Worm (Caenorhabditis elegans): ENCODE data around the gene Y57G7A.3.

Gene Y57G7A.3

DNA sequence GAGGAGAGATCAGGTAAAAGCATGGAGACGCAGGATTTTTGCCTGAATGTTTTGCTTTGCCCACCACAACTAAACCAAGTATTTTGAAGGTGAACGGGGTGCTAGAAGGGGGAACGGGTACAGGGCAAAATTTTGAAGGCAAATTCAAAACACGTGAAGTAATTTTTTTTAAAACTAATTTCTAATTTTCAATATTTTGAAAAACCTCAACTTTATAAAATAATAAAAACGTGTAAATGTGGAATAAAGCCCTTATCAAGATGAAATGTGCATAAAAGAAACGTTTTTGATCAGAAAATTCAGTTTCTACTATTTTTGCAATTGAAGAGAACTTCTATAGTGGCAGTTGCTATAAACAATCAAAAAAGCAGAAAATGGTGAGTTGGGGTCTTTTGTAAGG lies 29.9 kb upstream of the Y57G7A.3 start, which contains the start of gene clec-119:
Gene clec-119 (plus strand): TSS at position 301 of the 400 bp plus-strand sequence.
- TF ChIP-seq dve-1 (tag; optimal IDR thresholded peaks at IDR 0.05) (no peak), lin-11 (tag; optimal IDR thresholded peaks at IDR 0.05) (no peak), ceh-6 (GFP tag; optimal IDR thresholded peaks at IDR 0.05) (no peak), hlh-15 (tag; optimal IDR thresholded peaks at IDR 0.05) (no peak), ceh-9 (tag; optimal IDR thresholded peaks at IDR 0.05) (no peak), ceh-24 (tag; optimal IDR thresholded peaks at IDR 0.05) (no peak), pag-3 (tag; optimal IDR thresholded peaks at IDR 0.05; ENCODE audit: borderline replicate concordance) (no peak), elt-4 (tag; optimal IDR thresholded peaks at IDR 0.05) (no peak), tbx-2 (tag; optimal IDR thresholded peaks at IDR 0.05) (no peak), Y22D7AL.16 (tag; optimal IDR thresholded peaks at IDR 0.05) (no peak), odd-2 (tag; optimal IDR thresholded peaks at IDR 0.05) (no peak)

DNA sequence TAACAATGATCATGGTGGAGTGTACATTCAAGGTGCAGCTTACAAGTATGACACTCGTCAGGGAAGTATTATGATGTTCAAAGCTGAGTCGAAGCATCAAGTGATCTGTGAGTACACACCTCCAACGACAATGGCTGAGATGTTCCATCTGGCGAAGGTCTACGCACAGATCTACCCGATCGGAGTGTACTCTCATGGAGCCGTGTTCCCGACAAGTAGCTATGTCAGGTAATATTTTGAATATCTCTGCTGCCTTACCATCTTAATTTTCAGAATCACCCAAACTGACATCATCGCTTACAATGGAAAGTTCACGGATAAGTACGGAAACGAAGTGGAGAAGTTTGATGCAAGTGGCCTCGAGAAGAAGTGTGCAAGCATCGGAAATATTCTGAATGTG lies 28.8 kb upstream of the Y57G7A.3 start:
- TF ChIP-seq F13H6.1 (tag; optimal IDR thresholded peaks at IDR 0.05) (no peak), lin-11 (tag; optimal IDR thresholded peaks at IDR 0.05) (no peak), tbx-2 (tag; optimal IDR thresholded peaks at IDR 0.05) (no peak), fkh-10 (GFP tag; optimal IDR thresholded peaks at IDR 0.05) (no peak), K02D7.2 (tag; optimal IDR thresholded peaks at IDR 0.05) (no peak), ceh-31 (tag; optimal IDR thresholded peaks at IDR 0.05) (no peak), syd-9 (tag; optimal IDR thresholded peaks at IDR 0.05) (no peak), madf-2 (tag; optimal IDR thresholded peaks at IDR 0.05) (no peak), pha-4 (tag; optimal IDR thresholded peaks at IDR 0.05) (no peak), C38D4.7 (GFP tag; optimal IDR thresholded peaks at IDR 0.05) (no peak), rnt-1 (tag; optimal IDR thresholded peaks at IDR 0.05) (no peak), lim-6 (tag; optimal IDR thresholded peaks at IDR 0.05) (no peak), K09A11.1 (tag; optimal IDR thresholded peaks at IDR 0.05; ENCODE audit: insufficient read depth) (no peak), hlh-13 (GFP tag; optimal IDR thresholded peaks at IDR 0.05) (no peak)

DNA sequence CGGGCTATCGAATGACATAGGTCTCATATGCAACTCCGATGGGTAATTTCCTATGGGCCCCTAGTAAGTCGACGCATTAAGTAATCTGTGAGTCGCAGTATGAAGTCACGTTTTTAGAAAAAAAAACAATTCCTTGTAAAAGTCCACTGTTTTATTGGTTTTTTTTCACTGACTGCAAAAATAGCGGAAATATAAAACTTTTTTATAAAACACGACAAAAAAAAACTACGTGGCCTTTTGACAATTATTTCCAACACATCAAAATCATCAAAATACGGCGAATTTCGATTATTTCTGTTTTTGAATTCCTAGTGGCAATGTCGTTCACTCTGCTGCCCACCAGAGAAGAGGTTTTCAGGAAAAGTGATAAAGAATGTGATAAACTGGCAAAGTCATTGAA lies 26.9 kb upstream of the Y57G7A.3 start, which contains the start of gene clpr-2:
Gene clpr-2 (plus strand): TSS at position 301 of the 400 bp plus-strand sequence.
- TF ChIP-seq lim-6 (tag; optimal IDR thresholded peaks at IDR 0.05) (no peak), ceh-48 (tag; optimal IDR thresholded peaks at IDR 0.05) (no peak), sox-4 (tag; optimal IDR thresholded peaks at IDR 0.05) (no peak), ceh-6 (GFP tag; optimal IDR thresholded peaks at IDR 0.05) (no peak), sdc-2 (tag; optimal IDR thresholded peaks at IDR 0.05) (no peak), pqm-1 (tag; optimal IDR thresholded peaks at IDR 0.05) (no peak), pag-3 (tag; optimal IDR thresholded peaks at IDR 0.05; ENCODE audit: borderline replicate concordance) (no peak), ahr-1 (tag; optimal IDR thresholded peaks at IDR 0.05) (no peak)

DNA sequence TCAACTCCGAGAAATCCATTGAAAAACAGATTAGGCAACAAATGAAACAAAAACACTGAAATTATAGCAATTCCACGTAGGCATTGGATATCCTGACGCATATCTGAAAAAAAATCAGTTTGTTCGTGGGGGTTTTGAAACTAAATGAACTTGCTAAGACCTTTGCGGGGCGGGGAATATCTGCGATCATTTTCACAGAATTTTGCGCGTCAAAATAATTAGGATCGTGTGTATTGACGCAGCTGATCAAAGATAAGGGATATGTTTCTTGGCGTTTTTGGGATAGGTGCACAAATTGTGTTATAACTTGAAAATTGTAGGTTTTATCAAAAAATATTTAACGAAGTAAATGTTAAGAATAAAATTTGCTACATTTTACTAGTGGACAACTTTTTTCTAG lies 18.8 kb upstream of the Y57G7A.3 start, which contains the start of gene oac-30:
Gene oac-30 (minus strand): TSS at position 101 of the 400 bp plus-strand sequence.
- TF ChIP-seq K09A11.1 (tag; optimal IDR thresholded peaks at IDR 0.05; ENCODE audit: insufficient read depth) (no peak), gmeb-2 (tag; optimal IDR thresholded peaks at IDR 0.05) (no peak), ceh-9 (tag; optimal IDR thresholded peaks at IDR 0.05) (no peak), pat-9 (tag; optimal IDR thresholded peaks at IDR 0.05) (no peak), ceh-48 (tag; optimal IDR thresholded peaks at IDR 0.05) (no peak), F13H6.1 (tag; optimal IDR thresholded peaks at IDR 0.05) (no peak), odd-2 (tag; optimal IDR thresholded peaks at IDR 0.05) (no peak), ceh-14 (tag; optimal IDR thresholded peaks at IDR 0.05) (no peak), unc-55 (GFP tag; optimal IDR thresholded peaks at IDR 0.05) (no peak), sox-4 (tag; optimal IDR thresholded peaks at IDR 0.05) (no peak), ttx-3 (tag; optimal IDR thresholded peaks at IDR 0.05) (no peak), ceh-2 (tag; optimal IDR thresholded peaks at IDR 0.05) (no peak), nfya-1 (tag; optimal IDR thresholded peaks at IDR 0.05) (no peak)

Measured in whole organism, late embryonic.